Worm (Caenorhabditis elegans): ENCODE measurements around the gene pph-6.

Gene pph-6

ce11 chrIII:3509908-3510307 lies 48.4 kb downstream of the pph-6 start, which contains the start of the genes M01F1.4 and mrpl-35 (continued):
- TF ChIP-seq ztf-4 (tag; optimal IDR thresholded peaks at IDR 0.05) (no peak), sptf-1 (tag; optimal IDR thresholded peaks at IDR 0.05) (no peak), fkh-4 (tag; optimal IDR thresholded peaks at IDR 0.05; ENCODE audit: borderline replicate concordance) (no peak), snpc-4 (tag; optimal IDR thresholded peaks at IDR 0.05) (peak; percentile 52), alr-1 (tag; optimal IDR thresholded peaks at IDR 0.05; ENCODE audit: borderline replicate concordance) (no peak), ceh-82 (tag; optimal IDR thresholded peaks at IDR 0.05) (peak in 1 of 3 experiments; percentile 59)

- TF ChIP-seq C34B4.2 (tag; optimal IDR thresholded peaks at IDR 0.05) (no peak), dpl-1 (GFP tag; optimal IDR thresholded peaks at IDR 0.05) (peak in 2 of 3 experiments; percentile 37 to 46), nhr-71 (tag; optimal IDR thresholded peaks at IDR 0.05) (no peak), efl-1 (optimal IDR thresholded peaks at IDR 0.05) (peak; percentile 26 to 52), efl-1 (GFP tag; optimal IDR thresholded peaks at IDR 0.05 in 1 of 2) (peak; percentile 48 to 96), ztf-11 (tag; optimal IDR thresholded peaks at IDR 0.05) (no peak), ceh-88 (GFP tag; IDR thresholded peaks at IDR 0.05) (no peak), lin-14 (GFP tag; optimal IDR thresholded peaks at IDR 0.05) (no peak), skn-1 (tag; optimal IDR thresholded peaks at IDR 0.05) (no peak), efl-3 (GFP tag; optimal IDR thresholded peaks at IDR 0.05) (no peak), lin-35 (GFP tag; optimal IDR thresholded peaks at IDR 0.05) (peak in 1 of 2 experiments; percentile 67), nhr-20 (tag; optimal IDR thresholded peaks at IDR 0.05) (no peak), lin-13 (GFP tag; optimal IDR thresholded peaks at IDR 0.05) (no peak), unc-98 (GFP tag; IDR thresholded peaks at IDR 0.05) (no peak), egl-27 (tag; optimal IDR thresholded peaks at IDR 0.05) (no peak), ceh-8 (GFP tag; optimal IDR thresholded peaks at IDR 0.05) (no peak), C16A3.4 (tag; optimal IDR thresholded peaks at IDR 0.05) (no peak)
Measured at ce11 chrIII:3511808-3512207, 50.3 kb downstream of the pph-6 start.
